Fruit fly (Drosophila melanogaster): ENCODE data around the gene CG13362.

CG13362 gene

DNA sequence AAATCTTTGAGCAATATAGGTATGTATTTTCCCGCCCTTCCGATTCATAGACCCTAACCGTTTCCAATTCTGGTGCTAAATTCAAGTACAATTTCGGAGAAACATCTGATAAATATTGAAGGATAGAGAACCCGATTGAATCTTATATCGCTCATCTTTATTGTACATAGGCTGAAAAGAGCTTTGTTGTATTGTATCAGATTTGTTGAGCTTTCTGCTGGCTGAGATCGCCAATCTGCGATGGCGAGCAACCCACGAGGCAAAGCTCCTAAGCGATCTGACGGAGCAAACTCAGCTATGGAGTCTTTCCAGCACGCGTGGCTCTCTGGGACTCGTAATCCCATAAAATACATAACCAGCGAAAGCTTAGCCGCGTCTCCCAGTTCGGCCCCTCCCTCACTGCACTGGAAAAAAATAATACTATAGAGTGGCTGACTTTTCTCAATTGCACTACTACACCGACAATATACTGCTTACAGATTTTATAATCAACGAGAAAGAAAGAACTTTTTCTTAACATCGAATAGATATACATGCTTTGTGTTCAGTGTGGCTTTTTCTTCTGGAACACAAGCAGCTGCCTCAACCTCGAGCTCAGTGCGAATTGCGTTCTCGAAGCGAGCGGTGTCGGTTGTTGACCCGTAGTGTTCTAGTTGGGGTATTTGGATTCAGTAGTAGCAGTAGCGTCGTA lies 4.7 kb upstream of the CG13362 start (continued):
- TF ChIP-seq tup (GFP tag; optimal IDR thresholded peaks at IDR 0.05) (peak; percentile 81), mam (GFP tag; optimal IDR thresholded peaks at IDR 0.05) (peak; percentile 93), Dfd (GFP tag; optimal IDR thresholded peaks at IDR 0.05) (no peak), ems (GFP tag; optimal IDR thresholded peaks at IDR 0.05) (peak; percentile 88), CG17829 (tag; optimal IDR thresholded peaks at IDR 0.05) (peak; percentile 73), CG31365 (tag; optimal IDR thresholded peaks at IDR 0.05) (peak; percentile 40), Hr51 (GFP tag; optimal IDR thresholded peaks at IDR 0.05) (peak; percentile 78), Antp (GFP tag; optimal IDR thresholded peaks at IDR 0.05) (peak; percentile 85), Ada2b (GFP tag; IDR thresholded peaks at IDR 0.05) (peak; percentile 72), pb (GFP tag; optimal IDR thresholded peaks at IDR 0.05) (peak; percentile 74), eve (GFP tag; optimal IDR thresholded peaks at IDR 0.05) (no peak), aop (GFP tag; IDR thresholded peaks at IDR 0.05) (no peak), seq (GFP tag; IDR thresholded peaks at IDR 0.05) (peak; percentile 68), CG30020 (tag; optimal IDR thresholded peaks at IDR 0.05) (no peak), CG4854 (GFP tag; optimal IDR thresholded peaks at IDR 0.05) (peak; percentile 81), Trl (optimal IDR thresholded peaks at IDR 0.05) (peak in 1 of 2 experiments; percentile 32), Trl (GFP tag; optimal IDR thresholded peaks at IDR 0.05) (peak; percentile 80), CG6689 (GFP tag; IDR thresholded peaks at IDR 0.05) (peak; percentile 79), fd64A (GFP tag; optimal IDR thresholded peaks at IDR 0.05) (peak; percentile 41), CG13775 (GFP tag; optimal IDR thresholded peaks at IDR 0.05) (peak; percentile 71), CG15011 (GFP tag; optimal IDR thresholded peaks at IDR 0.05) (peak; percentile 64), nmo (GFP tag; optimal IDR thresholded peaks at IDR 0.05) (peak; percentile 67), gro (GFP tag; optimal IDR thresholded peaks at IDR 0.05) (peak; percentile 96), YL-1 (GFP tag; optimal IDR thresholded peaks at IDR 0.05) (no peak), so (GFP tag; IDR thresholded peaks at IDR 0.05) (peak; percentile 73; the same call in 1 of the 3 replicates), CG4404 (GFP tag; IDR thresholded peaks at IDR 0.05) (peak; percentile 59), CG2120 (GFP tag; optimal IDR thresholded peaks at IDR 0.05) (peak; percentile 98), CG8944 (GFP tag; optimal IDR thresholded peaks at IDR 0.05) (peak; percentile 78), CG1647 (GFP tag; optimal IDR thresholded peaks at IDR 0.05) (peak; percentile 77), btn (GFP tag; optimal IDR thresholded peaks at IDR 0.05) (peak; percentile 32), crc (GFP tag; optimal IDR thresholded peaks at IDR 0.05) (peak; percentile 72), CG32772 (GFP tag; IDR thresholded peaks at IDR 0.05) (peak; percentile 76), Side (GFP tag; optimal IDR thresholded peaks at IDR 0.05) (peak; percentile 85), Dip2 (GFP tag; IDR thresholded peaks at IDR 0.05) (no peak), bigmax (GFP tag; optimal IDR thresholded peaks at IDR 0.05) (peak; percentile 18), CG17186 (GFP tag; optimal IDR thresholded peaks at IDR 0.05) (no peak), pnt (GFP tag; optimal IDR thresholded peaks at IDR 0.05) (peak; percentile 78), CG13424 (tag; optimal IDR thresholded peaks at IDR 0.05) (peak; percentile 75), danr (GFP tag; IDR thresholded peaks at IDR 0.05) (peak; percentile 43; the same call in 1 of the 2 replicates), CG13287 (GFP tag; IDR thresholded peaks at IDR 0.05; ENCODE audit: partially characterized antibody) (0 out of 2 replicates have a peak, but pooled peaks have one; percentile 26), B-H2 (GFP tag; optimal IDR thresholded peaks at IDR 0.05) (peak; percentile 63), knrl (GFP tag; IDR thresholded peaks at IDR 0.05; ENCODE audit: partially characterized antibody) (no peak), CG18764 (GFP tag; optimal IDR thresholded peaks at IDR 0.05) (peak; percentile 41), E2f2 (GFP tag; IDR thresholded peaks at IDR 0.05) (peak; percentile 55), Neu2 (GFP tag; optimal IDR thresholded peaks at IDR 0.05; ENCODE audit: borderline replicate concordance) (no peak), salm (tag; optimal IDR thresholded peaks at IDR 0.05) (peak; percentile 44), B-H1 (GFP tag; IDR thresholded peaks at IDR 0.05) (peak; percentile 55; the same call in 1 of the 3 replicates), vfl (GFP tag; optimal IDR thresholded peaks at IDR 0.05) (peak; percentile 87), CG34376 (GFP tag; optimal IDR thresholded peaks at IDR 0.05) (peak; percentile 80), phol (tag; optimal IDR thresholded peaks at IDR 0.05) (peak; percentile 61)
